Worm (Caenorhabditis elegans) whole organism, L1 larva: ENCODE measurements around the gene D1005.2.
A peak's percentile ranks its signal among the peaks of the same experiment; 100 is the strongest.

ENCODE experiments used
- C04F5.9 ChIP-seq: sonication (generic microtip); optimal IDR thresholded peaks from 2 replicates; lab custom pipeline; 2016; ENCODE audit warnings: missing genetic modification characterization, missing compliant biosample characterization
- ama-1 ChIP-seq: fragments of 150-350 bp; optimal IDR thresholded peaks from 2 replicates; lab custom pipeline; 2014
- blmp-1 ChIP-seq: fragments of 150-350 bp; optimal IDR thresholded peaks from 2 replicates; lab custom pipeline; 2014; ENCODE audit warnings: missing biosample characterization, missing genetic modification characterization
- ceh-63 ChIP-seq: fragments of 200-800 bp; sonication (Bioruptor generic); optimal IDR thresholded peaks from 2 replicates; lab custom pipeline; 2018; ENCODE audit warnings: mild to moderate bottlenecking, missing genetic modification characterization, missing compliant biosample characterization
- ceh-82 ChIP-seq, 3 experiments: fragments of 150-350 bp in 1 of 3; sonication (generic microtip) in 2 of 3; optimal IDR thresholded peaks; 2 replicates each; lab custom pipeline; 2014 to 2017; ENCODE audit warnings: missing biosample characterization in 3 of 3, missing genetic modification characterization in 3 of 3
- ceh-88 ChIP-seq: fragments of 200-800 bp; sonication (Bioruptor generic); IDR thresholded peaks from 2 replicates; pipeline ENCODE4 v1.3.6; 2022; ENCODE audit warnings: missing genetic modification characterization, missing compliant biosample characterization
- ceh-90 ChIP-seq: sonication (generic microtip); optimal IDR thresholded peaks from 2 replicates; lab custom pipeline; 2016; ENCODE audit warnings: missing genetic modification characterization, missing compliant biosample characterization
- ces-1 ChIP-seq: fragments of 150-350 bp; optimal IDR thresholded peaks from 2 replicates; lab custom pipeline; 2014; ENCODE audit warnings: missing biosample characterization, missing genetic modification reagents, missing genetic modification characterization
- efl-3 ChIP-seq: fragments of 200-800 bp; sonication (Bioruptor generic); optimal IDR thresholded peaks from 2 replicates; lab custom pipeline; 2018; ENCODE audit warnings: mild to moderate bottlenecking, missing genetic modification characterization, missing compliant biosample characterization
- elt-3 ChIP-seq, 6 experiments: fragments of 150-350 bp in 1 of 6; sonication (generic microtip); optimal IDR thresholded peaks; 2 replicates each; lab custom pipeline; 2017 to 2018; ENCODE audit warnings: missing biosample characterization in 6 of 6, missing genetic modification characterization in 6 of 6, inconsistent platforms in 1 of 6
- fkh-10 ChIP-seq: sonication (generic microtip); optimal IDR thresholded peaks from 2 replicates; lab custom pipeline; 2017; ENCODE audit warnings: missing biosample characterization, missing genetic modification reagents, missing genetic modification characterization
- fkh-4 ChIP-seq: sonication (generic microtip); optimal IDR thresholded peaks from 2 replicates; lab custom pipeline; 2016; ENCODE audit warnings: missing compliant biosample characterization, missing genetic modification characterization, borderline replicate concordance
- fos-1 ChIP-seq: fragments of 150-350 bp; optimal IDR thresholded peaks from 2 replicates; lab custom pipeline; 2014; ENCODE audit warnings: missing biosample characterization, missing genetic modification characterization
- hlh-4 ChIP-seq: sonication (generic microtip); optimal IDR thresholded peaks from 2 replicates; lab custom pipeline; 2016; ENCODE audit warnings: mild to moderate bottlenecking, missing genetic modification characterization, missing compliant biosample characterization
- isw-1 ChIP-seq: fragments of 200-800 bp; sonication (Bioruptor generic); IDR thresholded peaks from 2 replicates; pipeline ENCODE4 v1.3.6; 2022; ENCODE audit warnings: missing genetic modification characterization, missing compliant biosample characterization
- jun-1 ChIP-seq: fragments of 150-350 bp; optimal IDR thresholded peaks from 2 replicates; lab custom pipeline; 2014; ENCODE audit warnings: missing biosample characterization, missing genetic modification reagents, missing genetic modification characterization
- lin-14 ChIP-seq: fragments of 200-800 bp; sonication (Bioruptor generic); optimal IDR thresholded peaks from 2 replicates; lab custom pipeline; 2018; ENCODE audit warnings: mild to moderate bottlenecking, missing genetic modification characterization, moderate library complexity, missing compliant biosample characterization
- lin-35 ChIP-seq, 2 experiments: fragments of 150-350 bp; optimal IDR thresholded peaks; 2 replicates each; lab custom pipeline; 2014; ENCODE audit warnings: missing biosample characterization in 2 of 2, missing genetic modification characterization in 2 of 2, missing genetic modification reagents in 2 of 2
- lin-39 ChIP-seq: fragments of 150-350 bp; optimal IDR thresholded peaks from 2 replicates; lab custom pipeline; 2014; ENCODE audit warnings: missing biosample characterization, missing genetic modification reagents, missing genetic modification characterization
- mdl-1 ChIP-seq, 2 experiments: fragments of 150-350 bp; optimal IDR thresholded peaks; 2 replicates each; lab custom pipeline; 2014 to 2017; ENCODE audit warnings: missing biosample characterization in 2 of 2, missing genetic modification characterization in 2 of 2, inconsistent platforms in 1 of 2
- mep-1 ChIP-seq: fragments of 150-350 bp; optimal IDR thresholded peaks from 2 replicates; lab custom pipeline; 2014; ENCODE audit warnings: missing biosample characterization, missing genetic modification characterization
- nhr-19 ChIP-seq: fragments of 200-800 bp; sonication (Bioruptor generic); conservative IDR thresholded peaks from 2 replicates; pipeline ENCODE4 v1.3.6; 2022; ENCODE audit warnings: missing genetic modification characterization, missing compliant biosample characterization
- nhr-237 ChIP-seq: fragments of 150-350 bp; optimal IDR thresholded peaks from 2 replicates; lab custom pipeline; 2014; ENCODE audit warnings: missing biosample characterization, missing genetic modification characterization
- nhr-76 ChIP-seq: sonication (generic microtip); optimal IDR thresholded peaks from 2 replicates; lab custom pipeline; 2017; ENCODE audit warnings: missing biosample characterization, missing genetic modification characterization
- nhr-77 ChIP-seq: fragments of 150-350 bp; optimal IDR thresholded peaks from 2 replicates; lab custom pipeline; 2014; ENCODE audit warnings: missing biosample characterization, missing genetic modification characterization
- nhr-90 ChIP-seq: sonication (generic microtip); optimal IDR thresholded peaks from 2 replicates; lab custom pipeline; 2016; ENCODE audit warnings: mild to moderate bottlenecking, missing genetic modification characterization, missing compliant biosample characterization; ENCODE audit not compliant: poor library complexity
- pqm-1 ChIP-seq: sonication (generic microtip); optimal IDR thresholded peaks from 3 replicates; lab custom pipeline; 2017; ENCODE audit warnings: missing biosample characterization, missing genetic modification characterization
- rnt-1 ChIP-seq: sonication (generic microtip); optimal IDR thresholded peaks from 2 replicates; lab custom pipeline; 2016; ENCODE audit warnings: mild to moderate bottlenecking, missing genetic modification characterization, moderate library complexity, missing compliant biosample characterization
- skn-1 ChIP-seq: fragments of 150-350 bp; optimal IDR thresholded peaks from 2 replicates; lab custom pipeline; 2014; ENCODE audit warnings: missing biosample characterization, missing genetic modification characterization
- snpc-4 ChIP-seq: fragments of 150-350 bp; optimal IDR thresholded peaks from 2 replicates; lab custom pipeline; 2014; ENCODE audit warnings: missing biosample characterization, missing genetic modification characterization
- sup-37 ChIP-seq: fragments of 200-800 bp; sonication (Bioruptor generic); optimal IDR thresholded peaks from 2 replicates; lab custom pipeline; 2018; ENCODE audit warnings: mild to moderate bottlenecking, missing genetic modification characterization, missing compliant biosample characterization
- swsn-7 ChIP-seq: sonication (generic microtip); optimal IDR thresholded peaks from 2 replicates; lab custom pipeline; 2016; ENCODE audit warnings: missing genetic modification characterization, missing compliant biosample characterization
- tlp-1 ChIP-seq: fragments of 150-350 bp; optimal IDR thresholded peaks from 2 replicates; lab custom pipeline; 2014; ENCODE audit warnings: missing biosample characterization, missing genetic modification characterization
- unc-30 ChIP-seq: sonication (generic microtip); optimal IDR thresholded peaks from 2 replicates; lab custom pipeline; 2017; ENCODE audit warnings: missing biosample characterization, missing genetic modification characterization
- unc-62 ChIP-seq: fragments of 150-350 bp; optimal IDR thresholded peaks from 2 replicates; lab custom pipeline; 2014; ENCODE audit warnings: missing biosample characterization, missing genetic modification reagents, missing genetic modification characterization
- unc-86 ChIP-seq: sonication (generic microtip); optimal IDR thresholded peaks from 2 replicates; lab custom pipeline; 2016; ENCODE audit warnings: missing genetic modification characterization, missing compliant biosample characterization
- unc-98 ChIP-seq: fragments of 200-800 bp; sonication (Bioruptor generic); IDR thresholded peaks from 2 replicates; pipeline ENCODE4 v1.3.6; 2022; ENCODE audit warnings: missing genetic modification characterization, missing compliant biosample characterization
- ztf-4 ChIP-seq: fragments of 150-350 bp; optimal IDR thresholded peaks from 2 replicates; lab custom pipeline; 2014; ENCODE audit warnings: missing biosample characterization, missing genetic modification characterization

Gene D1005.2

DNA sequence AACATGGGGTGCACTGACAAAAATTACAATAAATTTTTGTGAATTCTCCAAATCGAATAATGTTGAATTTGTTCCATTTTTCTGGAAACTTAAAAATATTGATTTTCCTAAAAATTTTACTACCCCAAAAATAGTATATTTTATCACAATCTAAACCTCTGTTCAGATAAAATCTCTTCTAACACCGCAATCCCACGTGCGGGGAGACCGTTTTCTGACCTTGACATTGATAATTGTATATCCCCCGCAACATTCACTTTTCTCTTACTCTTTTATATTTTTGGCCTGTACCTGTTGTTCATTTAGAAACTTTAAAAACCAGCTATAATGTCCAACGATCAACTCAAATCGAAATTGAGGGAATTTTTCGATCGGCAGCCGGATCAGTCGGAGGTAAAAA, at the start of gene D1005.2:
Gene D1005.2, plus strand, starts transcription at position 230 of the 400 bp plus-strand sequence.
- TF ChIP-seq blmp-1 (peak; percentile 93), tlp-1 (tag; lab: Kevin White, UChicago) (no peak), nhr-90 (tag; lab: Kevin White, UChicago) (no peak), lin-14 (peak; percentile 37), mep-1 (peak; percentile 6), elt-3 (tag; optimal IDR thresholded peaks at IDR 0.05; lab: Kevin White, UChicago) (peak in 3 of 6 experiments; percentile 6 to 56 (median 37)), mdl-1 (tag; optimal IDR thresholded peaks at IDR 0.05; lab: Kevin White, UChicago) (peak in 1 of 2 experiments; percentile 32)

- TF ChIP-seq ceh-82 (tag; optimal IDR thresholded peaks at IDR 0.05; lab: Kevin White, UChicago), result no peak
- no peak for TF ChIP-seq unc-62
- TF ChIP-seq pqm-1 (tag; lab: Kevin White, UChicago), result no peak
- no peak for TF ChIP-seq unc-98 (GFP tag; lab: Robert Waterston, UW)
- no peak for TF ChIP-seq ama-1
- no peak for TF ChIP-seq nhr-19 (GFP tag; lab: Robert Waterston, UW)
- no peak for TF ChIP-seq snpc-4 (tag; lab: Kevin White, UChicago)
- no peak for TF ChIP-seq ceh-88 (GFP tag; lab: Robert Waterston, UW)
- no peak for TF ChIP-seq skn-1 (tag; lab: Kevin White, UChicago)
- TF ChIP-seq nhr-237 (tag; lab: Kevin White, UChicago), result no peak
- no peak for TF ChIP-seq efl-3 (GFP tag; lab: Kevin White, UChicago)
- TF ChIP-seq rnt-1 (tag; lab: Kevin White, UChicago), result no peak
- TF ChIP-seq isw-1 (GFP tag; lab: Robert Waterston, UW), result no peak
- no peak for TF ChIP-seq lin-35 (GFP tag; optimal IDR thresholded peaks at IDR 0.05; lab: Kevin White, UChicago)
- no peak for TF ChIP-seq sup-37 (GFP tag; lab: Kevin White, UChicago)
- no peak for TF ChIP-seq jun-1
- TF ChIP-seq, all 84 proteins: peak for 0
Observed at ce11 chrX:1409224-1409623, 49.6 kb upstream of the D1005.2 start.

- no peak for TF ChIP-seq fkh-4 (tag; lab: Kevin White, UChicago)
Observed at ce11 chrX:1410552-1410951, 48.3 kb upstream of the D1005.2 start, which contains the start of gene abu-2. Gene abu-2 (minus strand): TSS chrX:1410652.

DNA sequence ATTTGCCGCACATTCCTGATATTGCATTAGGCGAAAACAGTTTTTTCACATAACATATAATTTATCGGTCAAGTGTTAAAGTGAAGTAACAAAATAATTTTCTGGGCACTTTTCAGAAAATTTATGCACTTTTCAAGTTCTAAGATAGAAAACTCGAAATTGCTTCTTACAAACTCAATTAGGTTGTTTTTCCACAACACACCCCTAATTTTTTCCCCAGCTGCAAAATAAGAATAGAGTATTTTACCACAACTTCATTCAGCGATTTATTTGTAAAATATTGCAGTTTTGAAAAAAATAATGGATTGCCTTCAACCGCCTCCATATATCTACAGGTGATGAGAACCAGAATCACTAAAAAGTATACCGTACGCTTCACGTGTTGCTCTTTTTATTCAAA, 46.0 kb upstream of the D1005.2 start, which contains the start of gene srh-19:
Gene srh-19, plus strand, starts transcription at position 301 of the 400 bp plus-strand sequence.
- TF ChIP-seq ceh-90 (tag; lab: Kevin White, UChicago) (no peak), fkh-4 (tag; lab: Kevin White, UChicago) (no peak), ztf-4 (no peak), nhr-19 (GFP tag; lab: Robert Waterston, UW) (no peak), C04F5.9 (tag; lab: Kevin White, UChicago) (no peak), nhr-90 (tag; lab: Kevin White, UChicago) (no peak), blmp-1 (no peak), unc-30 (tag; lab: Kevin White, UChicago) (no peak), ceh-63 (GFP tag; lab: Kevin White, UChicago) (no peak), fkh-10 (no peak), nhr-76 (tag; lab: Kevin White, UChicago) (no peak), ces-1 (GFP tag; lab: Kevin White, UChicago) (no peak), fos-1 (tag; lab: Kevin White, UChicago) (no peak), swsn-7 (tag; lab: Kevin White, UChicago) (no peak), unc-62 (no peak), unc-86 (tag; lab: Kevin White, UChicago) (no peak), snpc-4 (tag; lab: Kevin White, UChicago) (no peak), nhr-77 (tag; lab: Kevin White, UChicago) (no peak), hlh-4 (no peak), lin-39 (tag; lab: Kevin White, UChicago) (no peak)
